Worm (Caenorhabditis elegans) whole organism, L1 larva: Measurements from ENCODE around the gene C05D12.7.

ENCODE experiments used
- ceh-63 ChIP-seq: fragments of 200-800 bp; sonication (Bioruptor generic); optimal IDR thresholded peaks from 2 replicates; lab custom pipeline; 2018; ENCODE audit warnings: mild to moderate bottlenecking, missing genetic modification characterization, missing compliant biosample characterization
- lin-13 ChIP-seq: fragments of 150-350 bp; optimal IDR thresholded peaks from 2 replicates; lab custom pipeline; 2014; ENCODE audit warnings: missing biosample characterization, missing genetic modification reagents, missing genetic modification characterization
- mep-1 ChIP-seq: fragments of 150-350 bp; optimal IDR thresholded peaks from 2 replicates; lab custom pipeline; 2014; ENCODE audit warnings: missing biosample characterization, missing genetic modification characterization
- zip-4 ChIP-seq: fragments of 200-800 bp; sonication (Bioruptor generic); optimal IDR thresholded peaks from 2 replicates; lab custom pipeline; 2018; ENCODE audit warnings: mild to moderate bottlenecking, missing genetic modification characterization, moderate library complexity, missing compliant biosample characterization

ce11 chrII:11443128-11443527, 33.2 kb downstream of the C05D12.7 start:
- TF ChIP-seq ceh-63 (GFP tag; lab: Kevin White, UChicago) (no peak), lin-13 (no peak), mep-1 (tag; lab: Kevin White, UChicago) (no peak), zip-4 (no peak)
